Worm (Caenorhabditis elegans): ENCODE data around the gene F47E1.20.

ce11 chrX:9085864-9086263 is 37.1 kb downstream of the F47E1.20 start:
- no peak for TF ChIP-seq lsy-2 (tag; optimal IDR thresholded peaks at IDR 0.05)
- no peak for TF ChIP-seq nhr-12 (tag; optimal IDR thresholded peaks at IDR 0.05)
- no peak for TF ChIP-seq mep-1 (tag; optimal IDR thresholded peaks at IDR 0.05)
- no peak for TF ChIP-seq drap-1 (GFP tag; optimal IDR thresholded peaks at IDR 0.05)
- peak; percentile 88 for TF ChIP-seq unc-62 (GFP tag; optimal IDR thresholded peaks at IDR 0.05)
- no peak for TF ChIP-seq nhr-237 (tag; optimal IDR thresholded peaks at IDR 0.05)
- TF ChIP-seq unc-120 (tag; optimal IDR thresholded peaks at IDR 0.05; ENCODE audit: poor library complexity, severe bottlenecking), result no peak
- no peak for TF ChIP-seq lin-13 (tag; optimal IDR thresholded peaks at IDR 0.05)
- TF ChIP-seq nhr-76 (tag; optimal IDR thresholded peaks at IDR 0.05), result no peak
- TF ChIP-seq mab-5 (tag; optimal IDR thresholded peaks at IDR 0.05), result no peak
- TF ChIP-seq sptf-1 (tag; optimal IDR thresholded peaks at IDR 0.05), result no peak
- TF ChIP-seq mls-2 (tag; optimal IDR thresholded peaks at IDR 0.05), result no peak
